Worm (Caenorhabditis elegans) whole organism, young adult: ENCODE data around the gene F53F4.11.

Source experiments
- B0336.3 ChIP-seq: fragments of 200-800 bp; sonication (Bioruptor generic); IDR thresholded peaks from 2 replicates; pipeline ENCODE4 v1.3.6; 2022; ENCODE audit warnings: missing genetic modification characterization, missing compliant biosample characterization
- D2030.7 ChIP-seq: fragments of 200-800 bp; sonication (Bioruptor generic); IDR thresholded peaks from 2 replicates; pipeline ENCODE4 v1.3.6; 2022; ENCODE audit warnings: missing genetic modification reagents, missing genetic modification characterization, missing compliant biosample characterization
- F10E7.11 ChIP-seq: sonication (generic microtip); optimal IDR thresholded peaks from 2 replicates; lab custom pipeline; 2017; ENCODE audit warnings: mild to moderate bottlenecking, missing genetic modification characterization, moderate library complexity, missing compliant biosample characterization
- F22D6.2 ChIP-seq: sonication (generic microtip); optimal IDR thresholded peaks from 2 replicates; lab custom pipeline; 2016; ENCODE audit warnings: mild to moderate bottlenecking, missing genetic modification characterization, missing compliant biosample characterization
- F23B12.7 ChIP-seq: sonication (generic microtip); optimal IDR thresholded peaks from 2 replicates; lab custom pipeline; 2017; ENCODE audit warnings: missing genetic modification characterization, mild to moderate bottlenecking, missing compliant biosample characterization, antibody characterized with exemption, moderate library complexity; ENCODE audit not compliant: insufficient read depth
- F37B4.10 ChIP-seq: fragments of 200-800 bp; sonication (Bioruptor generic); IDR thresholded peaks from 2 replicates; pipeline ENCODE4 v1.3.6; 2022; ENCODE audit warnings: missing genetic modification characterization, missing compliant biosample characterization
- F55B11.4 ChIP-seq: sonication (generic microtip); optimal IDR thresholded peaks from 2 replicates; lab custom pipeline; 2016; ENCODE audit warnings: missing compliant biosample characterization, missing genetic modification characterization, borderline replicate concordance; ENCODE audit not compliant: insufficient read depth
- F57A8.1 ChIP-seq: fragments of 200-800 bp; sonication (Bioruptor generic); optimal IDR thresholded peaks from 2 replicates; lab custom pipeline; 2018; ENCODE audit warnings: mild to moderate bottlenecking, missing genetic modification characterization, moderate library complexity, missing compliant biosample characterization
- Y53G8AR.9 ChIP-seq: fragments of 200-800 bp; sonication (Bioruptor generic); conservative IDR thresholded peaks from 2 replicates; pipeline ENCODE4 v1.3.6; 2022; ENCODE audit warnings: missing genetic modification reagents, missing genetic modification characterization, missing compliant biosample characterization
- Y56A3A.18 ChIP-seq: fragments of 200-800 bp; sonication (Bioruptor generic); IDR thresholded peaks from 2 replicates; pipeline ENCODE4 v1.3.6; 2022; ENCODE audit warnings: missing genetic modification reagents, missing genetic modification characterization, missing compliant biosample characterization
- Y79H2A.3 ChIP-seq: fragments of 200-800 bp; sonication (Bioruptor generic); conservative IDR thresholded peaks from 2 replicates; pipeline ENCODE4 v1.3.6; 2022; ENCODE audit warnings: missing genetic modification reagents, missing genetic modification characterization, missing compliant biosample characterization
- Y95B8A.8 ChIP-seq: fragments of 200-800 bp; sonication (Bioruptor generic); IDR thresholded peaks from 2 replicates; pipeline ENCODE4 v1.3.6; 2022; ENCODE audit warnings: missing genetic modification reagents, missing genetic modification characterization, missing compliant biosample characterization
- atf-7 ChIP-seq: sonication (generic microtip); optimal IDR thresholded peaks from 2 replicates; lab custom pipeline; 2017; ENCODE audit warnings: mild to moderate bottlenecking, missing genetic modification characterization, missing compliant biosample characterization
- attf-6 ChIP-seq: fragments of 200-800 bp; sonication (Bioruptor generic); IDR thresholded peaks from 2 replicates; pipeline ENCODE4 v1.3.6; 2022; ENCODE audit warnings: missing genetic modification reagents, missing genetic modification characterization, missing compliant biosample characterization
- bed-1 ChIP-seq: fragments of 200-800 bp; sonication (Bioruptor generic); IDR thresholded peaks from 2 replicates; pipeline ENCODE4 v1.3.6; 2022; ENCODE audit warnings: missing genetic modification reagents, missing genetic modification characterization, missing compliant biosample characterization
- ceh-40 ChIP-seq: fragments of 200-800 bp; sonication (Bioruptor generic); IDR thresholded peaks from 2 replicates; pipeline ENCODE4 v1.3.6; 2022; ENCODE audit warnings: missing genetic modification characterization, missing compliant biosample characterization
- ceh-91 ChIP-seq: fragments of 200-800 bp; sonication (Bioruptor generic); IDR thresholded peaks from 2 replicates; pipeline ENCODE4 v1.3.6; 2022; ENCODE audit warnings: missing genetic modification reagents, missing genetic modification characterization, missing compliant biosample characterization
- chd-7 ChIP-seq: sonication (generic microtip); optimal IDR thresholded peaks from 2 replicates; lab custom pipeline; 2016; ENCODE audit warnings: mild to moderate bottlenecking, missing genetic modification characterization, moderate library complexity, missing compliant biosample characterization
- dox-1 ChIP-seq: fragments of 200-800 bp; sonication (Bioruptor generic); IDR thresholded peaks from 2 replicates; pipeline ENCODE4 v1.3.6; 2022; ENCODE audit warnings: missing genetic modification reagents, missing genetic modification characterization, missing compliant biosample characterization
- ekl-4 ChIP-seq: fragments of 200-800 bp; sonication (Bioruptor generic); IDR thresholded peaks from 2 replicates; pipeline ENCODE4 v1.3.6; 2022; ENCODE audit warnings: missing genetic modification reagents, missing genetic modification characterization, missing compliant biosample characterization
- fkh-3 ChIP-seq: sonication (generic microtip); optimal IDR thresholded peaks from 2 replicates; lab custom pipeline; 2016; ENCODE audit warnings: mild to moderate bottlenecking, missing genetic modification characterization, missing compliant biosample characterization
- gei-17 ChIP-seq: fragments of 200-800 bp; sonication (Bioruptor generic); optimal IDR thresholded peaks from 2 replicates; lab custom pipeline; 2018; ENCODE audit warnings: mild to moderate bottlenecking, missing genetic modification characterization, missing compliant biosample characterization
- hrde-1 ChIP-seq: sonication (generic microtip); optimal IDR thresholded peaks from 2 replicates; lab custom pipeline; 2016; ENCODE audit warnings: missing genetic modification characterization, mild to moderate bottlenecking, missing compliant biosample characterization, moderate library complexity, missing genotype, missing genetic modification reagents, borderline replicate concordance
- hsf-1 ChIP-seq: fragments of 200-800 bp; sonication (Bioruptor generic); IDR thresholded peaks from 2 replicates; pipeline ENCODE4 v1.3.6; 2022; ENCODE audit warnings: missing genetic modification reagents, missing genetic modification characterization, missing compliant biosample characterization
- let-526 ChIP-seq: fragments of 200-800 bp; sonication (Bioruptor generic); IDR thresholded peaks from 2 replicates; pipeline ENCODE4 v1.3.6; 2022; ENCODE audit warnings: missing genetic modification reagents, missing genetic modification characterization, missing compliant biosample characterization
- lin-26 ChIP-seq: fragments of 200-800 bp; sonication (Bioruptor generic); IDR thresholded peaks from 2 replicates; pipeline ENCODE4 v1.3.6; 2022; ENCODE audit warnings: missing genetic modification reagents, missing genetic modification characterization, missing compliant biosample characterization
- lin-40 ChIP-seq: sonication (generic microtip); optimal IDR thresholded peaks from 2 replicates; lab custom pipeline; 2016; ENCODE audit warnings: missing genetic modification characterization, mild to moderate bottlenecking, missing compliant biosample characterization, missing genotype, missing genetic modification reagents
- lir-1 ChIP-seq: fragments of 200-800 bp; sonication (Bioruptor generic); conservative IDR thresholded peaks from 2 replicates; pipeline ENCODE4 v1.3.6; 2022; ENCODE audit warnings: missing genetic modification reagents, missing genetic modification characterization, missing compliant biosample characterization
- lsy-27 ChIP-seq: sonication (generic microtip); optimal IDR thresholded peaks from 2 replicates; lab custom pipeline; 2017; ENCODE audit warnings: missing genetic modification characterization, mild to moderate bottlenecking, missing compliant biosample characterization, antibody characterized with exemption, missing genotype, borderline replicate concordance; ENCODE audit not compliant: insufficient read depth
- madf-10 ChIP-seq: sonication (generic microtip); optimal IDR thresholded peaks from 2 replicates; lab custom pipeline; 2016; ENCODE audit warnings: mild to moderate bottlenecking, missing genetic modification characterization, missing compliant biosample characterization
- madf-6 ChIP-seq: fragments of 200-800 bp; sonication (Bioruptor generic); IDR thresholded peaks from 2 replicates; pipeline ENCODE4 v1.3.6; 2022; ENCODE audit warnings: missing genetic modification reagents, missing genetic modification characterization, missing compliant biosample characterization
- mcd-1 ChIP-seq: fragments of 200-800 bp; sonication (Bioruptor generic); IDR thresholded peaks from 2 replicates; pipeline ENCODE4 v1.3.6; 2022; ENCODE audit warnings: missing genetic modification reagents, missing genetic modification characterization, missing compliant biosample characterization
- nfyb-1 ChIP-seq: fragments of 200-800 bp; sonication (Bioruptor generic); IDR thresholded peaks from 2 replicates; pipeline ENCODE4 v1.3.6; 2022; ENCODE audit warnings: missing genetic modification reagents, missing genetic modification characterization, missing compliant biosample characterization
- nhr-80 ChIP-seq: sonication (generic microtip); optimal IDR thresholded peaks from 2 replicates; lab custom pipeline; 2016; ENCODE audit warnings: missing genetic modification characterization, missing compliant biosample characterization
- nhr-90 ChIP-seq: sonication (generic microtip); optimal IDR thresholded peaks from 2 replicates; lab custom pipeline; 2016; ENCODE audit warnings: missing genotype, mild to moderate bottlenecking, missing genetic modification characterization, missing compliant biosample characterization
- pbrm-1 ChIP-seq: fragments of 200-800 bp; sonication (Bioruptor generic); IDR thresholded peaks from 2 replicates; pipeline ENCODE4 v1.3.6; 2022; ENCODE audit warnings: missing genetic modification reagents, missing genetic modification characterization, missing compliant biosample characterization
- pha-4 ChIP-seq: fragments of 150-350 bp; sonication (generic microtip); optimal IDR thresholded peaks from 2 replicates; lab custom pipeline; 2014; ENCODE audit warnings: missing biosample characterization, missing genetic modification reagents, missing genetic modification characterization
- rcor-1 ChIP-seq: fragments of 200-800 bp; sonication (Bioruptor generic); IDR thresholded peaks from 2 replicates; pipeline ENCODE4 v1.3.6; 2022; ENCODE audit warnings: missing genetic modification reagents, missing genetic modification characterization, missing compliant biosample characterization
- snpc-1.3 ChIP-seq: sonication (generic microtip); optimal IDR thresholded peaks from 2 replicates; lab custom pipeline; 2017; ENCODE audit warnings: missing genetic modification characterization, mild to moderate bottlenecking, missing compliant biosample characterization, antibody characterized with exemption, moderate library complexity, missing genotype, missing genetic modification reagents; ENCODE audit not compliant: insufficient read depth
- snpc-3.4 ChIP-seq: sonication (generic microtip); optimal IDR thresholded peaks from 2 replicates; lab custom pipeline; 2017; ENCODE audit warnings: missing genetic modification characterization, mild to moderate bottlenecking, missing compliant biosample characterization, antibody characterized with exemption, moderate library complexity, missing genotype, missing genetic modification reagents
- somi-1 ChIP-seq: fragments of 200-800 bp; sonication (Bioruptor generic); optimal IDR thresholded peaks from 2 replicates; lab custom pipeline; 2018; ENCODE audit warnings: mild to moderate bottlenecking, missing genetic modification characterization, missing compliant biosample characterization
- tbp1 ChIP-seq: fragments of 200-800 bp; sonication (Bioruptor generic); optimal IDR thresholded peaks from 2 replicates; lab custom pipeline; 2018; ENCODE audit warnings: mild to moderate bottlenecking, missing genetic modification characterization, missing compliant biosample characterization
- tlf-1 ChIP-seq: fragments of 200-800 bp; sonication (Bioruptor generic); optimal IDR thresholded peaks from 2 replicates; lab custom pipeline; 2018; ENCODE audit warnings: mild to moderate bottlenecking, missing genetic modification characterization, missing compliant biosample characterization
- unc-130 ChIP-seq: sonication (generic microtip); optimal IDR thresholded peaks from 2 replicates; lab custom pipeline; 2016; ENCODE audit warnings: missing genetic modification reagents, missing genetic modification characterization, missing compliant biosample characterization
- zim-3 ChIP-seq: sonication (generic microtip); optimal IDR thresholded peaks from 2 replicates; lab custom pipeline; 2017; ENCODE audit warnings: mild to moderate bottlenecking, missing genetic modification characterization, moderate library complexity, missing compliant biosample characterization
- ztf-22 ChIP-seq: fragments of 200-800 bp; sonication (Bioruptor generic); optimal IDR thresholded peaks from 2 replicates; lab custom pipeline; 2018; ENCODE audit warnings: mild to moderate bottlenecking, missing genetic modification characterization, moderate library complexity, missing compliant biosample characterization
- ztf-26 ChIP-seq: sonication (generic microtip); optimal IDR thresholded peaks from 2 replicates; lab custom pipeline; 2017; ENCODE audit warnings: missing genetic modification characterization, missing compliant biosample characterization
- ztf-6 ChIP-seq: fragments of 200-800 bp; sonication (Bioruptor generic); IDR thresholded peaks from 2 replicates; pipeline ENCODE4 v1.3.6; 2022; ENCODE audit warnings: missing genetic modification reagents, missing genetic modification characterization, missing compliant biosample characterization

The F53F4.11 gene

ce11 chrV:13657291-13657690 lies 33.0 kb upstream of the F53F4.11 start:
- TF ChIP-seq lsy-27 (tag; lab: Kevin White, UChicago) (no peak), ekl-4 (GFP tag; lab: Robert Waterston, UW) (no peak; the same call in 1 of the 2 replicates), B0336.3 (GFP tag; lab: Robert Waterston, UW) (peak; percentile 29; the same call in 1 of the 2 replicates), ceh-91 (GFP tag; lab: Robert Waterston, UW) (no peak), chd-7 (tag; lab: Kevin White, UChicago) (peak; percentile 77), let-526 (GFP tag; lab: Robert Waterston, UW) (peak; percentile 42; the same call in 1 of the 2 replicates), rcor-1 (GFP tag; lab: Robert Waterston, UW) (peak; percentile 14; the same call in 1 of the 2 replicates), somi-1 (GFP tag; lab: Kevin White, UChicago) (peak; percentile 91), atf-7 (tag; lab: Kevin White, UChicago) (peak; percentile 62), Y79H2A.3 (no peak), Y56A3A.18 (no peak; the same call in 1 of the 2 replicates), fkh-3 (tag; lab: Kevin White, UChicago) (no peak), snpc-3.4 (peak; percentile 7), D2030.7 (GFP tag; lab: Robert Waterston, UW) (no peak), pha-4 (peak; percentile 70), dox-1 (GFP tag; lab: Robert Waterston, UW) (no peak), F23B12.7 (tag; lab: Kevin White, UChicago) (peak; percentile 51), F22D6.2 (no peak), ztf-26 (tag; lab: Kevin White, UChicago) (peak; percentile 62), nfyb-1 (peak; percentile 55; the same call in 1 of the 2 replicates), madf-10 (tag; lab: Kevin White, UChicago) (peak; percentile 57), lir-1 (GFP tag; lab: Robert Waterston, UW) (no peak), lin-40 (tag; lab: Kevin White, UChicago) (peak; percentile 44), hrde-1 (tag; lab: Kevin White, UChicago) (no peak), ztf-6 (GFP tag; lab: Robert Waterston, UW) (no peak), mcd-1 (GFP tag; lab: Robert Waterston, UW) (peak; percentile 15; the same call in 1 of the 2 replicates), gei-17 (peak; percentile 5), lin-26 (GFP tag; lab: Robert Waterston, UW) (peak; percentile 40), madf-6 (GFP tag; lab: Robert Waterston, UW) (0 out of 2 replicates have a peak, but pooled peaks have one; percentile 16), attf-6 (GFP tag; lab: Robert Waterston, UW) (no peak), bed-1 (GFP tag; lab: Robert Waterston, UW) (no peak), F37B4.10 (GFP tag; lab: Robert Waterston, UW) (no peak), hsf-1 (GFP tag; lab: Robert Waterston, UW) (0 out of 2 replicates have a peak, but pooled peaks have one; percentile 4), nhr-80 (tag; lab: Kevin White, UChicago) (peak; percentile 73), ztf-22 (GFP tag; lab: Kevin White, UChicago) (peak; percentile 44), zim-3 (no peak), Y53G8AR.9 (GFP tag; lab: Robert Waterston, UW) (no peak), F10E7.11 (tag; lab: Kevin White, UChicago) (no peak), tlf-1 (peak; percentile 64), ceh-40 (GFP tag; lab: Robert Waterston, UW) (no peak), Y95B8A.8 (GFP tag; lab: Robert Waterston, UW) (0 out of 2 replicates have a peak, but pooled peaks have one; percentile 21), F55B11.4 (tag; lab: Kevin White, UChicago) (no peak), tbp1 (GFP tag; lab: Kevin White, UChicago) (peak; percentile 49), snpc-1.3 (tag; lab: Kevin White, UChicago) (no peak), pbrm-1 (GFP tag; lab: Robert Waterston, UW) (0 out of 2 replicates have a peak, but pooled peaks have one; percentile 55), F57A8.1 (GFP tag; lab: Kevin White, UChicago) (no peak), nhr-90 (tag; lab: Kevin White, UChicago) (peak; percentile 35), unc-130 (GFP tag; lab: Kevin White, UChicago) (no peak)
